Fruit fly (Drosophila melanogaster) Kc167 (cell line): ENCODE data around the gene Dscam4.

ENCODE experiments used
- Myc ChIP-seq: fragments of >200 bp; optimal IDR thresholded peaks from 2 replicates; lab custom pipeline; 2017; ENCODE audit warnings: missing external identifiers
- insv ChIP-seq: fragments of >200 bp; optimal IDR thresholded peaks from 3 replicates; lab custom pipeline; 2018; ENCODE audit warnings: missing external identifiers
- ttk ChIP-seq: sonication (Bioruptor generic); optimal IDR thresholded peaks from 2 replicates; lab custom pipeline; 2017; ENCODE audit warnings: missing external identifiers

DNA sequence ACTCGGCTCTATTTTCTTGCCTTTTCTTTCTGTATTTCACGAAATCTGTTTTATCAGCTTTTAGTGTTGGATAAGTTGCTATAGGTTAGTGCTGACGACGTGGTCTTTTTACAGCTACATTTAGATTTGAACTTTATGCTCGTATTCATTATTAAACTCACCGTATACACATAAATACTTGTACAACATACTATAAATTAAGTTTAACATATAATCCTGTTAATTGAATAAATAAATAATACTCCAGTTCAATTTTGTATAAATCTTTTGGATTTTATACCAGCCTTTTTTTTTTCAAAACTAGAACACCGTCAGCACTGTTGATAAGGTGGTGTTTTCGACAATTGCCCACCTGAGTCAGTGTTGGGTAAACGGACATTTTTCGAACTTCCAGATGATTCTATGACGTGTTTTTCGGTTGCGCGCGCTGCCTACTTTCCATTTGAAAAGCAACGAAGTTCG, 70.5 kb downstream of the Dscam4 start, which contains the start of gene BI-1:
- TF ChIP-seq Myc (lab: Kevin White, UChicago) (no peak), insv (lab: Kevin White, UChicago) (no peak), ttk (lab: Kevin White, UChicago) (no peak)
